Worm (Caenorhabditis elegans): Measurements from ENCODE around the gene cyp-33E2.

cyp-33E2 gene

DNA sequence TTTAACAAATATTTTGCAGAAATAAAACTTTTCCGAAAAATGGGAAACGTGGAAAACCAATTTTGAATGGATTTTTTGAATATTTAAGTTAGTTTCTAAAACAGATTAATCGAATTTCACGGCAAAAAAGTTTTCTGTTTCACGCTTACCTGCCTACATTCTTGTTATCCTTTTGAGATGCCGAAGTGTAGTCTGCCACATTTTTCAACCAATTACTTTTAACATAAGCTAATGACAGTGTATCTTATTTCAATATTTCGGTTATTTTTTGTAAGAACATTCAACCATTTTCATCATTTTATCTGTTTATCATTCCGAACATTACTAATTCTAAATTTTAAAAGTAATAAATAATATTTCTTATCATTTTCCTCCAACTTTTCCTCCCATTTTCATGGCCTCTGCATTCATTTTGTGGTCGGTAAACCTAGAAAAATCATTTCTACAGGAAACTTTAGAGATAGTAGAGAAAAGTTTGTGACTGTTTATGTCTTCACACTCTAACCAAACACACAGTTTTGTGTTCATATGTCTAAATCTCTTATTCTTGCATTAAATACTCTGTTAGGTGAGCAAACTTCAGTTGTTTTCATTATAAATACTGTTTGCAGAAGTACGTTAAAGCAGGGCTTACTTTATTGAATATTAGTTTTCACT is at the start of gene cyp-33E2, which contains the start of gene F42A9.17:
TSS of gene cyp-33E2 (plus strand) at position 449 of the 657 bp plus-strand sequence.
TSS of gene F42A9.17 (minus strand) at position 51 of the 657 bp plus-strand sequence.
- peak; percentile 60 for TF ChIP-seq elt-2 (tag; optimal IDR thresholded peaks at IDR 0.05)
- no peak for TF ChIP-seq efl-3 (GFP tag; optimal IDR thresholded peaks at IDR 0.05)
- TF ChIP-seq lin-14 (GFP tag; optimal IDR thresholded peaks at IDR 0.05) = peak; percentile 64
- no peak for TF ChIP-seq nhr-90 (tag; optimal IDR thresholded peaks at IDR 0.05; ENCODE audit: poor library complexity)
- TF ChIP-seq pag-3 (tag; optimal IDR thresholded peaks at IDR 0.05; ENCODE audit: borderline replicate concordance, insufficient read depth) = no peak

DNA sequence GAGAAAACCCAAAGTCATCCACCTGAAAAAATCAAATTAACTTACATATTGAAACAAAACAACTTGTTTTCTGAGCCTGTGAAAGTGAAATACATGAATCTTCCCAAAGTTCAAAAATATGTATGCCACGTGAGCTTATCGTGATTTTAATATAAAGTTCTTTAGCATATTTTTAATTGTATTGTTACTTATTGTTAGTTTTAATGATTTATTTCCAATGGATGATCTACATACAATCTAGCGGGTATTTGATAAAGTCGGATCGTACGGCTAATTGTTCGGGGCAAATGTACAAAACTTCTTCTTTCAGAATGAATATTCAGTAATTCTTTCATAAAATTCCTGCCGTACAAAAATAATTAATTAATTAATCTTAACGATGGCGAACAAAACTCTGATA is 41.9 kb upstream of the cyp-33E2 start, which contains the start of gene Y59H11AM.4:
TSS of gene Y59H11AM.4 (minus strand) at position 101 of the 400 bp plus-strand sequence.
- TF ChIP-seq ama-1 (optimal IDR thresholded peaks at IDR 0.05) = no peak
- TF ChIP-seq nhr-237 (tag; optimal IDR thresholded peaks at IDR 0.05) = no peak

DNA sequence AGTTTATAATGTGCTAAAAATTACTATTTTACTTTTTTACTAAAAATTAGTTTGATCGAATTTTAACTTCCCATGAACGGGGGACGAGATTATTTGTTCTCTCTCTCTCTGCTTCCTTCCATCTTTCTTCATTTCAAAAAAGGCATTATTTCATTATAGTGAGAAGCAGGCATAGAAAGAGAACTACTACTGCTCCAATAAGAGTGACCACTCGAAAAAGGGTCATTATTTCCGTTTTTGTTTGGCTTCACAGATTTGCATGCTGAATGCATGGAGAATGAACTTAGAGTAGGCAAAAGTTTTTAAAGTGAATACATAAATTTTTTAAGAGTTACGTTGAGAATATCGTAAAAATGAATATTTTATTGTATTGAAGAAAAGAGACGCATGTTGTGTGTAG is 41.4 kb upstream of the cyp-33E2 start:
- TF ChIP-seq ceh-88 (GFP tag; IDR thresholded peaks at IDR 0.05) = no peak

DNA sequence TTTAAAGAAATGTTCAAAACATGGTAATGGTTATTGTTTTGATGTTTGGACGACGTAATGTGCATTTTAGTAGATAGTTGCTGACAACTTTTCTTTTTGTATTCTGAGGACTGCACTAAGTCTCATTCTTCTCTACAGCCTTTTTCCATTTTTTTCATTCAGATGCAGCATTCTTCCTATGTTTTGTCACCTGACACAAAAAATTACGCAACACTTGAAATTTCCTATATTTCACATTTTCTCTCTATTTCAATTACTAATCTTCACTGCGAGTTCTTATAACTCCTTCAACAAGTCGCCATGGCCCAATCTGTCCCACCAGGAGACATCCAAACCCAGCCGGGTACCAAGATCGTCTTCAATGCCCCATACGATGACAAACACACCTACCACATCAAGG is 41.0 kb upstream of the cyp-33E2 start, which contains the start of gene Y59H11AM.1:
TSS of gene Y59H11AM.1 (plus strand) at position 301 of the 400 bp plus-strand sequence.
- TF ChIP-seq lin-39 (tag; optimal IDR thresholded peaks at IDR 0.05) (no peak), elt-3 (tag; optimal IDR thresholded peaks at IDR 0.05) (no peak), xbp-1 (tag; optimal IDR thresholded peaks at IDR 0.05) (no peak), C16A3.4 (tag; optimal IDR thresholded peaks at IDR 0.05) (no peak), vab-15 (tag; optimal IDR thresholded peaks at IDR 0.05) (no peak), lsy-2 (tag; optimal IDR thresholded peaks at IDR 0.05) (no peak), nhr-28 (tag; optimal IDR thresholded peaks at IDR 0.05) (no peak), nhr-85 (tag) (no peak)

DNA sequence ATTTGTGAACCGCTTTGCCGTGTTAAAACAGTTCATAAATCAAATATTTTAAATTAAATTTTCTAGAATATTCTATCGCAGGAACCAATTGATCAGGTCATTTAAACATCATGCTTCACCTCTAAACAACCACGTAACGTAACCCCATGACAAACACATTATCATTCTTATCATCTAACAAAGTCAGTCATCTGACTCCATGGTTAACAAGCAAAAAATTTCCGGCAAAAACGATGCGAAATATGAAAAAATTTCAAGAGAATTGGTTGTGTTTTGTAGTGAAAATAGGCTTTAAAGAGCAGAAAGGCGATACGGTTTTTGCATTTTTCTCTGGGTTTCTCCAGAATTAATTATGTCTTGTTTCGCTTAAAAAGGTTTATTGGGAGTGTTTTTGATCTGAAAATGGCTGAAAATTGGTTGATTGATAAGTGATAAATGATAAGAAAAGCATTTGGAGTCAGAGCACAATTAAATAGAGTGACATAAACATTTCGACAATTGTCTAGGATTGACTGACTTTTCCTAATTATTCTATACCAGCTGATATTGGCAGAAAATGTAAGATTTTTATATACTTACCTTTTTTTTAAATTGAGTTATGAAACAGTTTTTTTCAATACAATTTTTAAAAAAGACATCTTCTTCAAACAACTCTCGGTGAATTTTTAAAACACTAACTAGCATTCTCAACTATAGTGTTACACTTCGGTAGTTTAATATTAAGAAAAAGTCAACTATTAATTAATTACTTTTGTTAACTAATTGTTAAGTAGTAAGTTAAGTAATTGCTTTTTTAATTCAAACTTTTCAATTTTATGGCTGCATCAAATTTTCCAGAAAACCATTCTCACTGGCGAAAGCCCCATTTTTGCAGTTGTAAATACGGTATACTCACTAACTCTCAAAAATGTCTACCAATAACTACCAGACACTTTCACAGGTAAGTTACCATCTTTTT is 26.8 kb upstream of the cyp-33E2 start, which contains the start of gene catp-7:
TSS of gene catp-7 (plus strand) at position 908 of the 958 bp plus-strand sequence.
- TF ChIP-seq nhr-77 (tag; optimal IDR thresholded peaks at IDR 0.05) (no peak), lin-14 (GFP tag; optimal IDR thresholded peaks at IDR 0.05) (peak; percentile 12), lin-35 (GFP tag; optimal IDR thresholded peaks at IDR 0.05) (peak in 1 of 2 experiments; percentile 56), nhr-90 (tag; optimal IDR thresholded peaks at IDR 0.05; ENCODE audit: poor library complexity) (peak; percentile 15), efl-1 (optimal IDR thresholded peaks at IDR 0.05) (no peak), efl-1 (GFP tag; optimal IDR thresholded peaks at IDR 0.05 in 1 of 2) (peak in 1 of 2 experiments; percentile 86), elt-3 (tag; optimal IDR thresholded peaks at IDR 0.05) (no peak), lsy-2 (tag; optimal IDR thresholded peaks at IDR 0.05) (peak in 1 of 2 experiments; percentile 13), ceh-88 (GFP tag; IDR thresholded peaks at IDR 0.05) (no peak), nhr-71 (tag; optimal IDR thresholded peaks at IDR 0.05) (peak; percentile 41), hpl-2 (GFP tag; optimal IDR thresholded peaks at IDR 0.05) (peak; percentile 6), ceh-82 (tag; optimal IDR thresholded peaks at IDR 0.05) (no peak), nhr-28 (tag; optimal IDR thresholded peaks at IDR 0.05) (no peak), nhr-20 (tag; optimal IDR thresholded peaks at IDR 0.05) (peak; percentile 32), nhr-76 (tag; optimal IDR thresholded peaks at IDR 0.05) (no peak), elt-2 (tag; optimal IDR thresholded peaks at IDR 0.05) (peak; percentile 97), ama-1 (optimal IDR thresholded peaks at IDR 0.05) (peak; percentile 34)

DNA sequence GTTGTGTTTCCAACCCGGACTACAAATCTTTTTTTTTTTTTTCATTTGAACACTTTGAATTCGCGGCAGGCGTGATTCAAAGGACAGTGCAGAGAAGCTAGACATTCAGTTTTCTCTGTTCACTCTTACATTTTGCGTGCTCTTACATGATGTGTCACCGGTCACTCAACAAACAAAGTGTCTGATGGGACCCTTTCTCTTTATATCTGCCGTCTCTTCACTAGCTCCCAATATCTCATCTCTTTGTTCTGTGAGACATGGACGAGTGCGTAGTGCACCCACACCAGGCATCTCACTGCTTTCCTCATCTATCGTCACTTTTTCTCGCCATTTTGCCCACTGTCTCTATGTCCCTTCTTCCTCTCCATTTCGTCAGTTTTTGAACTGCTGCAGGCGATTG is 25.1 kb upstream of the cyp-33E2 start:
- TF ChIP-seq nhr-28 (tag; optimal IDR thresholded peaks at IDR 0.05) = no peak
- no peak for TF ChIP-seq ces-1 (GFP tag; optimal IDR thresholded peaks at IDR 0.05)
- no peak for TF ChIP-seq sox-4 (tag; optimal IDR thresholded peaks at IDR 0.05)
- peak; percentile 72 for TF ChIP-seq nhr-71 (tag; optimal IDR thresholded peaks at IDR 0.05)
- TF ChIP-seq tlp-1 (tag; optimal IDR thresholded peaks at IDR 0.05) = no peak
- no peak for TF ChIP-seq unc-98 (GFP tag; IDR thresholded peaks at IDR 0.05)
- TF ChIP-seq fkh-8 (tag; optimal IDR thresholded peaks at IDR 0.05) = no peak
- TF ChIP-seq pqm-1 (tag; optimal IDR thresholded peaks at IDR 0.05) = no peak
- no peak for TF ChIP-seq nhr-12 (tag; optimal IDR thresholded peaks at IDR 0.05)
- no peak for TF ChIP-seq lir-3 (tag; optimal IDR thresholded peaks at IDR 0.05; ENCODE audit: poor library complexity)
- TF ChIP-seq mef-2 (tag; optimal IDR thresholded peaks at IDR 0.05) = no peak
- no peak for TF ChIP-seq unc-130 (tag; optimal IDR thresholded peaks at IDR 0.05)
- TF ChIP-seq nhr-76 (tag; optimal IDR thresholded peaks at IDR 0.05) = no peak
- peak; percentile 38 for TF ChIP-seq xbp-1 (tag; optimal IDR thresholded peaks at IDR 0.05)
- TF ChIP-seq tbx-2 (tag; optimal IDR thresholded peaks at IDR 0.05) = peak; percentile 41
- peak; percentile 47 for TF ChIP-seq nhr-19 (GFP tag; conservative IDR thresholded peaks at IDR 0.05)
- peak; percentile 34 for TF ChIP-seq blmp-1 (tag; optimal IDR thresholded peaks at IDR 0.05)
- TF ChIP-seq ceh-88 (GFP tag; IDR thresholded peaks at IDR 0.05) = no peak
- peak; percentile 49 for TF ChIP-seq lin-39 (tag; optimal IDR thresholded peaks at IDR 0.05)
